Worm (Caenorhabditis elegans) whole organism, late embryonic: ENCODE measurements around the gene T04F8.8.

Experiments
- ceh-6 ChIP-seq: fragments of 200-800 bp; sonication (Bioruptor generic); optimal IDR thresholded peaks from 2 replicates; lab custom pipeline; 2018; ENCODE audit warnings: mild to moderate bottlenecking, missing genetic modification characterization, missing compliant biosample characterization
- pat-9 ChIP-seq: fragments of 200-800 bp; sonication (Bioruptor generic); optimal IDR thresholded peaks from 2 replicates; lab custom pipeline; 2018; ENCODE audit warnings: mild to moderate bottlenecking, missing genetic modification characterization, moderate library complexity, missing compliant biosample characterization
- tbx-2 ChIP-seq: sonication (generic microtip); optimal IDR thresholded peaks from 2 replicates; lab custom pipeline; 2016; ENCODE audit warnings: missing genetic modification characterization, missing compliant biosample characterization
- ttx-3 ChIP-seq: sonication (generic microtip); optimal IDR thresholded peaks from 2 replicates; lab custom pipeline; 2016; ENCODE audit warnings: missing genetic modification reagents, missing genetic modification characterization, missing compliant biosample characterization
- unc-55 ChIP-seq: sonication (generic microtip); optimal IDR thresholded peaks from 2 replicates; lab custom pipeline; 2017; ENCODE audit warnings: missing biosample characterization, missing genetic modification reagents, missing genetic modification characterization

- no peak for TF ChIP-seq ceh-6 (GFP tag; lab: Kevin White, UChicago)
- TF ChIP-seq ttx-3 = no peak
- no peak for TF ChIP-seq tbx-2 (tag; lab: Kevin White, UChicago)
- TF ChIP-seq pat-9 = no peak
- TF ChIP-seq unc-55 = no peak
Observed at ce11 chrX:11696696-11697095, 49.4 kb downstream of the T04F8.8 start, which contains the start of gene C44C10.12.
